Fruit fly (Drosophila melanogaster): ENCODE measurements around the gene CG42788.
A peak's percentile ranks its signal among the peaks of the same experiment; 100 is the strongest.

CG42788 gene

dm6 chr3R:15139010-15139815 lies 7.5 kb upstream of the CG42788 start (continued):
- TF ChIP-seq CG17361 (GFP tag; IDR thresholded peaks at IDR 0.05) (peak; percentile 41; the same call in 1 of the 3 replicates), CG2889 (GFP tag; IDR thresholded peaks at IDR 0.05) (no peak), Chrac-16 (GFP tag; optimal IDR thresholded peaks at IDR 0.05) (no peak), CG18476 (GFP tag; optimal IDR thresholded peaks at IDR 0.05) (no peak), Hsf (GFP tag; optimal IDR thresholded peaks at IDR 0.05) (peak; percentile 42), CG9609 (GFP tag; optimal IDR thresholded peaks at IDR 0.05) (peak; percentile 29), Hr3 (GFP tag; optimal IDR thresholded peaks at IDR 0.05) (peak; percentile 35), Sox100B (GFP tag; optimal IDR thresholded peaks at IDR 0.05) (peak; percentile 19), CG6654 (GFP tag; optimal IDR thresholded peaks at IDR 0.05) (no peak), grau (tag; optimal IDR thresholded peaks at IDR 0.05) (peak; percentile 57), pnt (GFP tag; optimal IDR thresholded peaks at IDR 0.05) (no peak), gt (GFP tag; IDR thresholded peaks at IDR 0.05) (no peak), CoRest (tag; optimal IDR thresholded peaks at IDR 0.05) (peak; percentile 70), CG1529 (GFP tag; optimal IDR thresholded peaks at IDR 0.05) (peak; percentile 9), CG9727 (GFP tag; optimal IDR thresholded peaks at IDR 0.05) (peak; percentile 34), row (GFP tag; IDR thresholded peaks at IDR 0.05) (peak; percentile 70), Sox102F (GFP tag; optimal IDR thresholded peaks at IDR 0.05) (peak; percentile 44), CG12659 (GFP tag; optimal IDR thresholded peaks at IDR 0.05) (peak; percentile 40), CG15601 (tag; optimal IDR thresholded peaks at IDR 0.05) (peak; percentile 6), CG7786 (GFP tag; optimal IDR thresholded peaks at IDR 0.05) (peak; percentile 24), CG13424 (tag; optimal IDR thresholded peaks at IDR 0.05) (peak; percentile 66), Ets65A (GFP tag) (peak; percentile 81), CG8388 (GFP tag; optimal IDR thresholded peaks at IDR 0.05) (peak; percentile 95), CG15073 (GFP tag; optimal IDR thresholded peaks at IDR 0.05) (peak; percentile 69), Aef1 (GFP tag; IDR thresholded peaks at IDR 0.05) (no peak), Atf6 (GFP tag; IDR thresholded peaks at IDR 0.05) (peak; percentile 51; the same call in 1 of the 2 replicates), fd3F (GFP tag; optimal IDR thresholded peaks at IDR 0.05) (peak; percentile 9), tx (GFP tag; optimal IDR thresholded peaks at IDR 0.05) (peak; percentile 10), CG8290 (GFP tag; optimal IDR thresholded peaks at IDR 0.05) (no peak), CG8290 (tag; optimal IDR thresholded peaks at IDR 0.05) (peak in 1 of 2 experiments; percentile 2), CG13123 (GFP tag; optimal IDR thresholded peaks at IDR 0.05) (no peak), CG16813 (GFP tag; IDR thresholded peaks at IDR 0.05; ENCODE audit: partially characterized antibody) (no peak), lola (GFP tag; optimal IDR thresholded peaks at IDR 0.05) (peak in 1 of 3 experiments; percentile 11), CG7745 (tag; optimal IDR thresholded peaks at IDR 0.05) (peak; percentile 41), ab (GFP tag; optimal IDR thresholded peaks at IDR 0.05) (no peak), trem (tag; optimal IDR thresholded peaks at IDR 0.05) (no peak), CG17359 (tag; optimal IDR thresholded peaks at IDR 0.05) (no peak), CG13894 (tag; optimal IDR thresholded peaks at IDR 0.05) (no peak), Oli (tag; optimal IDR thresholded peaks at IDR 0.05) (peak; percentile 65), CG13624 (GFP tag; optimal IDR thresholded peaks at IDR 0.05) (peak; percentile 28), zfh2 (GFP tag; optimal IDR thresholded peaks at IDR 0.05) (peak; percentile 21), lilli (GFP tag; optimal IDR thresholded peaks at IDR 0.05) (peak; percentile 61), NC2α (GFP tag; optimal IDR thresholded peaks at IDR 0.05) (no peak), CG15514 (GFP tag; optimal IDR thresholded peaks at IDR 0.05) (no peak), HHEX (GFP tag; optimal IDR thresholded peaks at IDR 0.05) (no peak), GATAe (GFP tag; conservative IDR thresholded peaks at IDR 0.05) (peak; percentile 92), CG8944 (GFP tag; optimal IDR thresholded peaks at IDR 0.05) (no peak), CG9215 (GFP tag; IDR thresholded peaks at IDR 0.05) (no peak), dmrt99B (tag; optimal IDR thresholded peaks at IDR 0.05) (peak; percentile 44)
